Worm (Caenorhabditis elegans): ENCODE results near the gene F07F6.1.

The F07F6.1 gene

DNA sequence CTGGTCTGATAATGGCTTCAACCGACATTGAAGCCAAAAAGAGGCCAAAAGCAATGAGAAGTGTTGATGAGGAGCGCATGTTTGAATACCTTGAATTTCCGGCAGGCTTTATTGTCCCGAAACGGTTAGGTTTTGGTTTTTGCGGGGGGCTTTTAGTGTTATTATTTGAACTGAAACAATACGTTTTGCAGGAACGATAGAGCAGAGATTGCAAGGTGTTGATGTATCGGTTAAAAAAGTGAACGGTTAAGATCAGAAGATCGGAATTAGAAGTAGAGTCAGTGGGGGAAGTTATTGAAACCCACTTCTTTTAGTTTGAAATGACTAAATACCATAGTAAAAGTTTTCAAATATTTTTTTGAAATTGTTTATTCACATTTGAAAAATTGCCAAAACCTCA, 30.1 kb upstream of the F07F6.1 start, which contains the start of gene clec-141:
Gene clec-141, minus strand, starts transcription at position 101 of the 400 bp plus-strand sequence.
- TF ChIP-seq ets-7 (tag; optimal IDR thresholded peaks at IDR 0.05) (no peak), B0310.2 (tag; optimal IDR thresholded peaks at IDR 0.05) (no peak), aly-1 (tag; optimal IDR thresholded peaks at IDR 0.05) (no peak), hmbx-1 (tag; optimal IDR thresholded peaks at IDR 0.05) (no peak), tra-4 (tag; optimal IDR thresholded peaks at IDR 0.05) (no peak), ceh-13 (GFP tag; optimal IDR thresholded peaks at IDR 0.05) (no peak), pes-1 (GFP tag; IDR thresholded peaks at IDR 0.05) (no peak), ama-1 (optimal IDR thresholded peaks at IDR 0.05) (no peak), flt-1 (GFP tag; IDR thresholded peaks at IDR 0.05) (no peak), F13C5.2 (tag; optimal IDR thresholded peaks at IDR 0.05) (no peak), scrt-1 (GFP tag; IDR thresholded peaks at IDR 0.05) (no peak), hnd-1 (tag; optimal IDR thresholded peaks at IDR 0.05) (no peak), tbx-11 (GFP tag; IDR thresholded peaks at IDR 0.05) (no peak), ceh-36 (tag; optimal IDR thresholded peaks at IDR 0.05) (no peak)

DNA sequence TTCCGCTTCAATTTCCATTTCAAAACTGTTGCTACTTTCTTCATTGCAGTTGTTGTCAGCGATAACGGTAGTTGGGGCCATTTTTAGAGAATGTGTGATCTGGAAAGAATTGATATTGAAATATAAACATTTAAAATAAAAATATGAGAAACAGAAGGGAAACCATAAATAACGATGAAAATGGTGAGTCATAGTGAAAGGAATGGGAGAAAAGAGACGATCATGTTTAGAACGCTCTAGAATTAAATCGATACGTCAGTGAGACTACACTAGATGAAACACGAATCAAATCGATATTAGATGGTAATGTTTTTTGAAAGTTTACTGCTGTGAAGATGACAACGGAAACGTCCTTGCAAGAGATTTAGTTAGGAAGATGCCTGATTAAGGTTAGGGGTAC, 28.8 kb upstream of the F07F6.1 start, which contains the start of the genes EEED8.12 and EEED8.4:
Gene EEED8.12, minus strand, starts transcription at position 101 of the 400 bp plus-strand sequence.
Gene EEED8.4, plus strand, starts transcription at position 396 of the 400 bp plus-strand sequence.
- TF ChIP-seq hmbx-1 (tag; optimal IDR thresholded peaks at IDR 0.05) (no peak), ets-7 (tag; optimal IDR thresholded peaks at IDR 0.05) (no peak), hmg-4 (GFP tag; optimal IDR thresholded peaks at IDR 0.05) (no peak), flt-1 (GFP tag; IDR thresholded peaks at IDR 0.05) (no peak), B0310.2 (tag; optimal IDR thresholded peaks at IDR 0.05) (no peak), tra-4 (tag; optimal IDR thresholded peaks at IDR 0.05) (no peak), tbx-11 (GFP tag; IDR thresholded peaks at IDR 0.05) (no peak), scrt-1 (GFP tag; IDR thresholded peaks at IDR 0.05) (no peak), aly-1 (tag; optimal IDR thresholded peaks at IDR 0.05) (no peak), F13C5.2 (tag; optimal IDR thresholded peaks at IDR 0.05) (no peak)

DNA sequence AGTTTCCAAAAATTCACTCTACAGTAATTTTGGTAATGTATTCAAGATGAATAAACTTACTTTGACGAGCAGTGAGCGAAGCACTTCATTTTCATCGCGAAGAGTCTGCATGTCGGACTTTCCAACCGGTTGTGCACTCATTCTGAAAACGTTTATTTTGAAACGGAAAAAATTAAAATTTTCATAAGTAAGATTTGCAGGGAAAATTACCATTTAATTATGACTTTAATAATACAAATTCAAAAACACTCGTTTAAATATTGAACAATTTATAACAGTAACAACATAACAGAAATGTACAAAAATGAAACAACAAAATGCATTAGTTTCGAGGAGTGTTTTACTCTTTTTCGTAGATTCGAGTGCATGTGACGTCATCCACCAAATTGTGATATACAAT, 25.2 kb upstream of the F07F6.1 start, which contains the start of the genes EEED8.13 and EEED8.18:
Gene EEED8.13, minus strand, starts transcription at position 101 of the 400 bp plus-strand sequence.
Gene EEED8.18, minus strand, starts transcription at position 144 of the 400 bp plus-strand sequence.
- no peak for TF ChIP-seq tra-4 (tag; optimal IDR thresholded peaks at IDR 0.05)
- TF ChIP-seq hnd-1 (tag; optimal IDR thresholded peaks at IDR 0.05), result no peak
- no peak for TF ChIP-seq ceh-36 (tag; optimal IDR thresholded peaks at IDR 0.05)
- TF ChIP-seq tbx-11 (GFP tag; IDR thresholded peaks at IDR 0.05), result no peak
- TF ChIP-seq ama-1 (optimal IDR thresholded peaks at IDR 0.05), result no peak
- no peak for TF ChIP-seq ets-7 (tag; optimal IDR thresholded peaks at IDR 0.05)
- no peak for TF ChIP-seq hmbx-1 (tag; optimal IDR thresholded peaks at IDR 0.05)
- TF ChIP-seq tbx-37 (GFP tag; conservative IDR thresholded peaks at IDR 0.05), result no peak
- TF ChIP-seq sea-1 (GFP tag; conservative IDR thresholded peaks at IDR 0.05), result no peak
- TF ChIP-seq hmg-4 (GFP tag; optimal IDR thresholded peaks at IDR 0.05), result no peak

DNA sequence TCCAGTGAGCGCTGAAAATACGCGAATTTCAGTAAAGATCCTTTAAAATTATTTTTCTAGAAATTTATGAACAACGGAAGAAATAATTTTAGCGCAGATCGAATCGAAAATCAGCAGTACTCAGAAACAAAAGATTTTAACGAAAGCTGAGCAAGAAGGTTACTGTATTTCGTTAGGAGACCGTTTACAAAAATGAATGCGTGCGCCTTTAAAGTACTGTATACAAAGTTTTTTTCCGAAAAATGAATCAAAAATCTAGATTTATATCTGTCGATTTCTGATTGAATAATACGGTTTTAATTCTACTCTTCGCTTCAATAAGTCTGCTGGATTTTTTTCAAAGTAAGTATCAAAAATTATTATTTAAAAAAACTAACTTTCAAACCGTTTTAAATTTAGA, 23.6 kb upstream of the F07F6.1 start, which contains the start of the genes EEED8.14 and EEED8.3:
Gene EEED8.14, minus strand, starts transcription at position 13 of the 400 bp plus-strand sequence.
Gene EEED8.3, plus strand, starts transcription at position 237 of the 400 bp plus-strand sequence.
- no peak for TF ChIP-seq aly-1 (tag; optimal IDR thresholded peaks at IDR 0.05)
- TF ChIP-seq tbx-37 (GFP tag; conservative IDR thresholded peaks at IDR 0.05), result no peak
- TF ChIP-seq ama-1 (optimal IDR thresholded peaks at IDR 0.05), result no peak
- no peak for TF ChIP-seq ceh-36 (tag; optimal IDR thresholded peaks at IDR 0.05)
- no peak for TF ChIP-seq ceh-13 (GFP tag; optimal IDR thresholded peaks at IDR 0.05)
- no peak for TF ChIP-seq tra-4 (tag; optimal IDR thresholded peaks at IDR 0.05)
- no peak for TF ChIP-seq pes-1 (GFP tag; IDR thresholded peaks at IDR 0.05)
- no peak for TF ChIP-seq F13C5.2 (tag; optimal IDR thresholded peaks at IDR 0.05)
- TF ChIP-seq tbx-11 (GFP tag; IDR thresholded peaks at IDR 0.05), result no peak

DNA sequence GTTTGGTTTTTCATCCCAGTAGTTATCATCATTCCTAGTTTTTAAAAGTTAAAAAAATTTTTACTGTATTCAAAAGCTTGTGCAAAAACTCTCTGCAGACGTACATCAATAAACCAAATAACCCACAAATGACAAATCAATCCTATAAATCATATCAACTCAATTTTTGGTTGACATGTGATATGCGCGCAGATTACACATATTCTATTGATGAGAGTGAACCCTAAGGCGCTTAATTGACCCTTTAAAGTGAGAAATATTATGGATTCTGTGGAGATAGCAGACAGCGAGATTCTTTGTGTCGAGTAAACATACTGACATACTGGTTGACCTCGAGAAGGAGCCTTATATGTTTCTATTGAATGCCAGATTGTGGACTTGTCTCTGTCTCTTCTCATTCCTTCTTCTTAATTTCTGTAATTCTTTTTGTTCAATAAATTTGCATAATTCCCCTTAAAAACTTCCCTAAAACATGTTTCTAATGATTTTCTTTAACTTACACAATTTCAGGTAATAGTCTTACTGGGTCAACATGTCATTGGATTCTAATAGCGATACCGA, 21.4 kb upstream of the F07F6.1 start, which contains the start of gene EEED8.2:
Gene EEED8.2, plus strand, starts transcription at position 511 of the 561 bp plus-strand sequence.
- TF ChIP-seq ceh-36 (tag; optimal IDR thresholded peaks at IDR 0.05) (no peak), hmbx-1 (tag; optimal IDR thresholded peaks at IDR 0.05) (no peak), scrt-1 (GFP tag; IDR thresholded peaks at IDR 0.05) (no peak), tbx-11 (GFP tag; IDR thresholded peaks at IDR 0.05) (no peak), flt-1 (GFP tag; IDR thresholded peaks at IDR 0.05) (no peak), ceh-13 (GFP tag; optimal IDR thresholded peaks at IDR 0.05) (no peak), hmg-4 (GFP tag; optimal IDR thresholded peaks at IDR 0.05) (no peak), F13C5.2 (tag; optimal IDR thresholded peaks at IDR 0.05) (no peak)

DNA sequence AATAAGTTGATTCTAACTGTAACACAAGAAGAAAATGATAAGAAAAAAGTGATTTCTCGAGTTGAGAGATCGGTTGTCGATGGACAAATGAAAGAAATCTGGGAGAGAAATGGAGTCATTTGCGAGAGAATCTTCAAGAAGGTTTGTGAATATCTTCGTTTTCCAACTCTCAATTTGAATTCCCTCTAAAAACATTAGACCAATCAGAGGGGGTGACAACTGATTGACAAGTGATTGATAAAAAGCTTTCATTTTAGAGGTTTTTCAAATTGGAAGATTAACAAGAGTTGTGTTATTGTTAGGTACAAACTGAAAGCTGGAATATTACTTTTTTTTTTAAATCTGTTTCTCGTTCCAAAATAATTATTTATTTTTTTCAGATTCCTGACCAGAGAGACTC, 19.8 kb upstream of the F07F6.1 start:
- TF ChIP-seq scrt-1 (GFP tag; IDR thresholded peaks at IDR 0.05) (no peak), pes-1 (GFP tag; IDR thresholded peaks at IDR 0.05) (no peak), tbx-11 (GFP tag; IDR thresholded peaks at IDR 0.05) (no peak), tra-4 (tag; optimal IDR thresholded peaks at IDR 0.05) (no peak)

DNA sequence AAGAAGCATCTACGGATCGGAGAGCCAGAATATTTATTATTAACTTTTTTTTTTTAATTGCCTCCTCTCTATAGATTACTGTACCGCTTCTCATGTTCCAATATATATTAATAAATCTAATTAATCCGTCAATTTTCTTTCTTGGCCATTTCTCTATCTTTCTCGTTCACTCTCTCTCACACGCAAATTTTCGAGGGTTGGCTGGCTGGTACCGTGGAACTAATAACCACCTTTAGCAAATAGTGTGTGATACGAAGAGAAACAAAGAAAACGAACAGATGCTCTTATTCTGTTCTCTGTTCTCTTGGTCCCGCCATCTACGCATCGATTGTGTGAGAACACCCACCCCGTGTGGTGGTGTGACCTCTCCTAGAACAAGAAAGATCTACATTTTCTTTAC, 19.4 kb upstream of the F07F6.1 start:
- TF ChIP-seq ama-1 (optimal IDR thresholded peaks at IDR 0.05) (no peak), flt-1 (GFP tag; IDR thresholded peaks at IDR 0.05) (peak; percentile 3; the same call in 1 of the 2 replicates), ceh-36 (tag; optimal IDR thresholded peaks at IDR 0.05) (no peak), hnd-1 (tag; optimal IDR thresholded peaks at IDR 0.05) (no peak), scrt-1 (GFP tag; IDR thresholded peaks at IDR 0.05) (no peak), ceh-13 (GFP tag; optimal IDR thresholded peaks at IDR 0.05) (no peak), pes-1 (GFP tag; IDR thresholded peaks at IDR 0.05) (no peak), B0310.2 (tag; optimal IDR thresholded peaks at IDR 0.05) (no peak), tbx-37 (GFP tag; conservative IDR thresholded peaks at IDR 0.05) (no peak), F13C5.2 (tag; optimal IDR thresholded peaks at IDR 0.05) (no peak), ets-7 (tag; optimal IDR thresholded peaks at IDR 0.05) (no peak), sea-1 (GFP tag; conservative IDR thresholded peaks at IDR 0.05) (0 out of 2 replicates have a peak, but pooled peaks have one; percentile 10), hmbx-1 (tag; optimal IDR thresholded peaks at IDR 0.05) (no peak)

DNA sequence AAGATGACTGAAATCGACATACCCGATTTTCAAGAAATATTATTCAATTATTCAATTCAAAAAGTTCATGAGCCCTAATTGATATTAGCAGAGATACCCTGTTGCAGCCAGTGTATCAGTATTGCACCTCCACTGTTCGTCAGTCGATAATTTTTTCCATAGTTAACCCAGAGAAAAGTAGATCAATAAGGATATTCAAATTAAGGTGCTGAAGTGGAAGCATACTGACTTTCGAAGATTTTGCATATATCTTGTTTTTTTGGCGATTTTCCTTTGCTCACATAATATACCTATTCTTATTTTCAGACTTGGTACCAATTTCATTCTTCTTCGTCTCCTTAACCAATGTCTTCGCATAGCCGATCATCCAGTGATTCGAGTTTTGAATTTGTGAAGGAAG, 18.8 kb upstream of the F07F6.1 start, which contains the start of gene EEED8.15:
Gene EEED8.15, plus strand, starts transcription at position 301 of the 400 bp plus-strand sequence.
- TF ChIP-seq sea-1 (GFP tag; conservative IDR thresholded peaks at IDR 0.05) (no peak), hmbx-1 (tag; optimal IDR thresholded peaks at IDR 0.05) (no peak), ceh-36 (tag; optimal IDR thresholded peaks at IDR 0.05) (no peak), ceh-13 (GFP tag; optimal IDR thresholded peaks at IDR 0.05) (no peak), ets-7 (tag; optimal IDR thresholded peaks at IDR 0.05) (no peak), pes-1 (GFP tag; IDR thresholded peaks at IDR 0.05) (no peak), aly-1 (tag; optimal IDR thresholded peaks at IDR 0.05) (no peak), tbx-11 (GFP tag; IDR thresholded peaks at IDR 0.05) (no peak), hnd-1 (tag; optimal IDR thresholded peaks at IDR 0.05) (no peak), hmg-4 (GFP tag; optimal IDR thresholded peaks at IDR 0.05) (no peak), F13C5.2 (tag; optimal IDR thresholded peaks at IDR 0.05) (no peak), tbx-37 (GFP tag; conservative IDR thresholded peaks at IDR 0.05) (no peak), flt-1 (GFP tag; IDR thresholded peaks at IDR 0.05) (no peak)

Measured in whole organism, early embryonic.